Fruit fly (Drosophila melanogaster): Measurements from ENCODE around the gene ckd.

Gene ckd

DNA sequence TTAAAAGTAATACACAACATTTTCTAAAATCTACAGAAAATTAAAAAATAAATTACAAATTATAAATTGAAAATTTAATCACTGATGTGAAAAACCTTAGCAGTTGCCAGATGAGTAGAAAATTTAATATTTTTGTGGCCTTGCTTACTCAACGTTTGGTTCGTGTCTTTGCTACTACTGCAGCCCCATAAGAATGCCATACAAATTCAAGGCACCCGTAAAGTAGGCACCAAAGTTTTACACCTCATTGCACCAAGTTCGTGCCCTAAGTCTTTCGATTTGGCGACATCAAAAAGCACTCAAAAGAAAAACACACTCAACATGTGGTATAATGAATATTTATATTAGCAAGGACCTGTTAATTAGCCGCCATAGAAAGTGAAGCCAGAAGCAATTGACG, 19.3 kb downstream of the ckd start:
- TF ChIP-seq Smox (GFP tag; optimal IDR thresholded peaks at IDR 0.05) = no peak
- TF ChIP-seq Gug (GFP tag; IDR thresholded peaks at IDR 0.05) = no peak
- peak; percentile 9 for TF ChIP-seq Eip78C (GFP tag)

DNA sequence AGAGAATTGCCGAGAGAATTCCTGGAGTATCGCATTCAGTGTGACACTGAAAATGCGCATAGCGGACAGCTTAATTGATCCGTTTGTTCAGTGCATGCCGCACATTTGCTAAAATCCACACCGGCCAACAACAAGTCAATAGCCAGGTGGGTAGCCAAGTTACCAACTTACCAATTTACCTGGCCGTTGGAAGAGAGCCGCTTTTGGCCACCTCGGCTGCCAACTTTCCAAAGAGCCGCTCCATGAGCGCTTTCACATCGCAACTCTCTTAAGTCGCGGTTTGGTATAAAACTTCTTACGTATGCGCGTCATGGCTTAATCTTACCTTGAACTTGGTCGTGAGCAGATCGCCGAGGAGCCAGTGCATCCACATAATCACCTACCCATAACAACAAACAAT, 22.3 kb downstream of the ckd start, which contains the start of gene CG12017:
Gene CG12017 (plus strand): TSS at position 310 of the 400 bp plus-strand sequence.
- TF ChIP-seq Eip75B (GFP tag; optimal IDR thresholded peaks at IDR 0.05) (no peak), salr (GFP tag; optimal IDR thresholded peaks at IDR 0.05) (no peak), esn (GFP tag; optimal IDR thresholded peaks at IDR 0.05) (no peak), vri (GFP tag; optimal IDR thresholded peaks at IDR 0.05) (no peak), CG4318 (GFP tag; optimal IDR thresholded peaks at IDR 0.05) (no peak), Gug (GFP tag; IDR thresholded peaks at IDR 0.05) (no peak), CG11902 (GFP tag; optimal IDR thresholded peaks at IDR 0.05) (no peak), CG6792 (GFP tag; optimal IDR thresholded peaks at IDR 0.05) (no peak), OdsH (GFP tag; optimal IDR thresholded peaks at IDR 0.05) (no peak), CG8632 (GFP tag; optimal IDR thresholded peaks at IDR 0.05) (no peak), CG10631 (GFP tag; optimal IDR thresholded peaks at IDR 0.05) (no peak), Eip78C (GFP tag) (peak; percentile 59), CG10669 (GFP tag; optimal IDR thresholded peaks at IDR 0.05) (no peak), Sox102F (GFP tag; optimal IDR thresholded peaks at IDR 0.05) (peak; percentile 10), Hr39 (GFP tag; optimal IDR thresholded peaks at IDR 0.05) (no peak), net (GFP tag; optimal IDR thresholded peaks at IDR 0.05) (no peak), Met (GFP tag; optimal IDR thresholded peaks at IDR 0.05) (no peak)

DNA sequence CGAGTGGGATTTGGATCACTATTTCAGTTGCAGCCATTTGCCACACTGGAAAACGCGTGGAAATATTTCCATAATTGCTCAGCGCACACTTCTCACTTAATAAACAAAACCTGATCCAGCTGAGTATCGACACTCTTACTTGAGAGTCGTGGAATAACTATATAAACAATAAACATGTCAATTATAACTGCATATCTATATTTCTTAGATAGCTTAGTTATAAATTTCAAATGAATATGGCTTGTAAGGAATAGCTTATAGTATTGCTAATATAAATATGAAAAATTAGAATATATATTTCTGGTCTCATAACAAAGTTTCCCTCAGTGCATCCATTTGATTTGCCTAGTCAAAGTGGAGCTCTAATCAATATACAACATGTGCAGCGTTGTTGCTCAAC, 25.6 kb downstream of the ckd start:
- no peak for TF ChIP-seq dac (GFP tag; optimal IDR thresholded peaks at IDR 0.05)
- TF ChIP-seq lz (GFP tag; optimal IDR thresholded peaks at IDR 0.05) = no peak
- peak; percentile 73 for TF ChIP-seq CG15336 (GFP tag; IDR thresholded peaks at IDR 0.05)
- TF ChIP-seq salr (GFP tag; optimal IDR thresholded peaks at IDR 0.05) = peak in 1 of 2 experiments; percentile 16
- TF ChIP-seq Ets96B (tag; optimal IDR thresholded peaks at IDR 0.05) = no peak
- TF ChIP-seq fd85E (GFP tag; optimal IDR thresholded peaks at IDR 0.05) = no peak
- no peak for TF ChIP-seq Eip93F (GFP tag; optimal IDR thresholded peaks at IDR 0.05)
- peak; percentile 43 for TF ChIP-seq Eip78C (GFP tag)
- no peak for TF ChIP-seq ss (GFP tag; optimal IDR thresholded peaks at IDR 0.05)
- TF ChIP-seq CG16779 (tag; optimal IDR thresholded peaks at IDR 0.05) = no peak
- TF ChIP-seq esn (GFP tag; optimal IDR thresholded peaks at IDR 0.05) = no peak
- TF ChIP-seq Smox (GFP tag; optimal IDR thresholded peaks at IDR 0.05) = no peak
- TF ChIP-seq CG6854 (GFP tag; optimal IDR thresholded peaks at IDR 0.05) = no peak
- TF ChIP-seq Sox14 (GFP tag; optimal IDR thresholded peaks at IDR 0.05) = no peak
- TF ChIP-seq Hr39 (GFP tag; optimal IDR thresholded peaks at IDR 0.05) = no peak
- TF ChIP-seq Lpt (GFP tag; optimal IDR thresholded peaks at IDR 0.05) = no peak
- TF ChIP-seq CG6808 (GFP tag; optimal IDR thresholded peaks at IDR 0.05) = no peak
- TF ChIP-seq CG9139 (GFP tag; optimal IDR thresholded peaks at IDR 0.05) = no peak
- TF ChIP-seq CG3919 (GFP tag; optimal IDR thresholded peaks at IDR 0.05) = no peak
- peak; percentile 69 for TF ChIP-seq CG8119 (GFP tag; IDR thresholded peaks at IDR 0.05)
- peak; percentile 4 for TF ChIP-seq pdm3 (GFP tag; optimal IDR thresholded peaks at IDR 0.05)
- TF ChIP-seq CG8632 (GFP tag; optimal IDR thresholded peaks at IDR 0.05) = no peak
- TF ChIP-seq topi (GFP tag; optimal IDR thresholded peaks at IDR 0.05) = no peak
- TF ChIP-seq Blimp-1 (GFP tag; optimal IDR thresholded peaks at IDR 0.05) = no peak
- TF ChIP-seq CG7368 (GFP tag; optimal IDR thresholded peaks at IDR 0.05) = no peak
- no peak for TF ChIP-seq CG11762 (GFP tag; optimal IDR thresholded peaks at IDR 0.05; ENCODE audit: insufficient read depth)
- TF ChIP-seq CG8319 (GFP tag; optimal IDR thresholded peaks at IDR 0.05) = no peak
- TF ChIP-seq Gug (GFP tag; IDR thresholded peaks at IDR 0.05) = no peak
- no peak for TF ChIP-seq cyc (GFP tag; optimal IDR thresholded peaks at IDR 0.05)
- TF ChIP-seq acj6 (GFP tag; optimal IDR thresholded peaks at IDR 0.05) = no peak
- TF ChIP-seq CG31627 (GFP tag; optimal IDR thresholded peaks at IDR 0.05) = no peak
- TF ChIP-seq Hr4 (GFP tag; optimal IDR thresholded peaks at IDR 0.05) = peak; percentile 71
- TF ChIP-seq Ets21C (GFP tag; optimal IDR thresholded peaks at IDR 0.05) = no peak
- no peak for TF ChIP-seq CG1621 (tag; optimal IDR thresholded peaks at IDR 0.05)
- no peak for TF ChIP-seq CG6276 (GFP tag; optimal IDR thresholded peaks at IDR 0.05)
- no peak for TF ChIP-seq Sox15 (GFP tag; optimal IDR thresholded peaks at IDR 0.05)
- TF ChIP-seq Sox102F (GFP tag; optimal IDR thresholded peaks at IDR 0.05) = no peak
- TF ChIP-seq dsx (GFP tag; optimal IDR thresholded peaks at IDR 0.05; ENCODE audit: poor library complexity, severe bottlenecking) = no peak
